Worm (Caenorhabditis elegans) whole organism, early embryonic: ENCODE results near the gene srh-291.
A peak's percentile ranks its signal among the peaks of the same experiment; 100 is the strongest.

ENCODE experiments used
- B0310.2 ChIP-seq: sonication (generic microtip); optimal IDR thresholded peaks from 2 replicates; lab custom pipeline; 2016; ENCODE audit warnings: mild to moderate bottlenecking, missing genetic modification characterization, missing compliant biosample characterization
- F13C5.2 ChIP-seq: sonication (generic microtip); optimal IDR thresholded peaks from 2 replicates; lab custom pipeline; 2017; ENCODE audit warnings: mild to moderate bottlenecking, missing genetic modification characterization, inconsistent platforms, missing compliant biosample characterization
- aly-1 ChIP-seq: sonication (generic microtip); optimal IDR thresholded peaks from 2 replicates; lab custom pipeline; 2016; ENCODE audit warnings: missing genetic modification characterization, missing compliant biosample characterization
- ama-1 ChIP-seq: fragments of 150-350 bp; optimal IDR thresholded peaks from 2 replicates; lab custom pipeline; 2014
- ceh-13 ChIP-seq: fragments of 200-800 bp; sonication (Bioruptor generic); optimal IDR thresholded peaks from 2 replicates; lab custom pipeline; 2018; ENCODE audit warnings: mild to moderate bottlenecking, missing genetic modification characterization, missing compliant biosample characterization
- ceh-36 ChIP-seq: sonication (generic microtip); optimal IDR thresholded peaks from 2 replicates; lab custom pipeline; 2016; ENCODE audit warnings: missing genetic modification characterization, inconsistent platforms, missing compliant biosample characterization
- ets-7 ChIP-seq: sonication (generic microtip); optimal IDR thresholded peaks from 2 replicates; lab custom pipeline; 2016; ENCODE audit warnings: missing genotype, missing genetic modification characterization, missing compliant biosample characterization
- flt-1 ChIP-seq: fragments of 200-800 bp; sonication (Bioruptor generic); IDR thresholded peaks from 2 replicates; pipeline ENCODE4 v1.3.6; 2022; ENCODE audit warnings: missing genetic modification characterization, missing compliant biosample characterization
- hmbx-1 ChIP-seq: sonication (generic microtip); optimal IDR thresholded peaks from 2 replicates; lab custom pipeline; 2016; ENCODE audit warnings: mild to moderate bottlenecking, missing genetic modification characterization, missing compliant biosample characterization
- hmg-4 ChIP-seq: fragments of 200-800 bp; sonication (Bioruptor generic); optimal IDR thresholded peaks from 2 replicates; lab custom pipeline; 2018; ENCODE audit warnings: mild to moderate bottlenecking, missing genetic modification characterization, missing compliant biosample characterization
- hnd-1 ChIP-seq: sonication (generic microtip); optimal IDR thresholded peaks from 2 replicates; lab custom pipeline; 2016; ENCODE audit warnings: missing genetic modification characterization, missing compliant biosample characterization
- pes-1 ChIP-seq: fragments of 200-800 bp; sonication (Bioruptor generic); IDR thresholded peaks from 2 replicates; pipeline ENCODE4 v1.3.6; 2022; ENCODE audit warnings: missing genetic modification reagents, missing genetic modification characterization, missing compliant biosample characterization
- scrt-1 ChIP-seq: fragments of 200-800 bp; sonication (Bioruptor generic); IDR thresholded peaks from 2 replicates; pipeline ENCODE4 v1.3.6; 2022; ENCODE audit warnings: missing genetic modification characterization, missing compliant biosample characterization
- sea-1 ChIP-seq: fragments of 200-800 bp; sonication (Bioruptor generic); conservative IDR thresholded peaks from 2 replicates; pipeline ENCODE4 v1.3.6; 2022; ENCODE audit warnings: missing genetic modification characterization, missing compliant biosample characterization
- tbx-11 ChIP-seq: fragments of 200-800 bp; sonication (Bioruptor generic); IDR thresholded peaks from 2 replicates; pipeline ENCODE4 v1.3.6; 2022; ENCODE audit warnings: missing genetic modification characterization, missing compliant biosample characterization
- tbx-37 ChIP-seq: fragments of 200-800 bp; sonication (Bioruptor generic); conservative IDR thresholded peaks from 2 replicates; pipeline ENCODE4 v1.3.6; 2022; ENCODE audit warnings: missing genetic modification reagents, missing genetic modification characterization, missing compliant biosample characterization
- tra-4 ChIP-seq: sonication (generic microtip); optimal IDR thresholded peaks from 2 replicates; lab custom pipeline; 2017; ENCODE audit warnings: missing genetic modification characterization, missing compliant biosample characterization

The srh-291 gene

ce11 chrV:17828310-17828709, 22.9 kb downstream of the srh-291 start, which contains the start of gene srh-304:
Gene srh-304, plus strand, starts transcription at chrV:17828610.
- TF ChIP-seq tbx-37 (no peak), sea-1 (GFP tag; lab: Robert Waterston, UW) (no peak), ama-1 (lab: Kevin White, UChicago) (no peak), ceh-36 (tag; lab: Kevin White, UChicago) (no peak), aly-1 (tag; lab: Kevin White, UChicago) (no peak), pes-1 (no peak), tbx-11 (GFP tag; lab: Robert Waterston, UW) (no peak), hmbx-1 (no peak), scrt-1 (GFP tag; lab: Robert Waterston, UW) (no peak), F13C5.2 (tag; lab: Kevin White, UChicago) (no peak), flt-1 (GFP tag; lab: Robert Waterston, UW) (no peak)

DNA sequence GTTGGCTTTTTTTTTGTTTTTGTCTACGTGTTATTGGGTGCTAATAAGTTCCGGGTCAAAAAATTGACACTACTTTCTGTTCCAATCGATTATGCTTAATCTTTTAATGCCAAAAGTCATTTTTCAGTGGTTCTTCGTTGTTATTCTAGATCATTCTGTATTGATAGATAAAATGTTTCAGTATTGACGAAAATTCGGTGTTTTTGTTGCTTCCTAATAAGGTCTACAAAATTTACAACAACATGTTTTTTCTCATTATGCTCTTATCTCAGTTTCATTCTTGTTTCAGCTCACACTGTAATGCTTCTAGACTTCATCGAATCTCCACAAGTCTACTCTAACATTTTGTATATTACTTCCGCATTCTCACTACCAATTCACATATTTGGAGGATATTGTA, 25.9 kb downstream of the srh-291 start, which contains the start of gene srh-303:
TSS of gene srh-303 (plus strand) at position 301 of the 400 bp plus-strand sequence.
- no peak for TF ChIP-seq sea-1 (GFP tag; lab: Robert Waterston, UW)
- TF ChIP-seq tra-4 (tag; lab: Kevin White, UChicago): no peak
- TF ChIP-seq tbx-11 (GFP tag; lab: Robert Waterston, UW): no peak
- no peak for TF ChIP-seq ceh-36 (tag; lab: Kevin White, UChicago)
- TF ChIP-seq ets-7 (tag; lab: Kevin White, UChicago): no peak
- no peak for TF ChIP-seq F13C5.2 (tag; lab: Kevin White, UChicago)
- TF ChIP-seq scrt-1 (GFP tag; lab: Robert Waterston, UW): no peak
- TF ChIP-seq hmg-4 (GFP tag; lab: Kevin White, UChicago): no peak
- TF ChIP-seq ama-1 (lab: Kevin White, UChicago): no peak
- TF ChIP-seq ceh-13 (GFP tag; lab: Kevin White, UChicago): no peak
- TF ChIP-seq flt-1 (GFP tag; lab: Robert Waterston, UW): no peak
- TF ChIP-seq aly-1 (tag; lab: Kevin White, UChicago): no peak
- TF ChIP-seq hnd-1 (tag; lab: Kevin White, UChicago): no peak
- no peak for TF ChIP-seq tbx-37
- TF ChIP-seq B0310.2: no peak
- TF ChIP-seq pes-1: no peak
- no peak for TF ChIP-seq hmbx-1

- TF ChIP-seq ceh-36 (tag; lab: Kevin White, UChicago): no peak
- no peak for TF ChIP-seq ama-1 (lab: Kevin White, UChicago)
- TF ChIP-seq flt-1 (GFP tag; lab: Robert Waterston, UW): no peak
- TF ChIP-seq ceh-13 (GFP tag; lab: Kevin White, UChicago): no peak
- TF ChIP-seq pes-1: no peak
- TF ChIP-seq B0310.2: no peak
- TF ChIP-seq F13C5.2 (tag; lab: Kevin White, UChicago): no peak
- no peak for TF ChIP-seq tbx-11 (GFP tag; lab: Robert Waterston, UW)
- TF ChIP-seq sea-1 (GFP tag; lab: Robert Waterston, UW): no peak
- TF ChIP-seq ets-7 (tag; lab: Kevin White, UChicago): no peak
- no peak for TF ChIP-seq scrt-1 (GFP tag; lab: Robert Waterston, UW)
- no peak for TF ChIP-seq tra-4 (tag; lab: Kevin White, UChicago)
- no peak for TF ChIP-seq hmbx-1
- TF ChIP-seq hnd-1 (tag; lab: Kevin White, UChicago): no peak
- TF ChIP-seq tbx-37: no peak
- TF ChIP-seq hmg-4 (GFP tag; lab: Kevin White, UChicago): no peak
- TF ChIP-seq aly-1 (tag; lab: Kevin White, UChicago): no peak
Measured at ce11 chrV:17844106-17844505, 38.7 kb downstream of the srh-291 start, which contains the start of gene srh-286. Gene srh-286, minus strand, starts transcription at chrV:17844206.

ce11 chrV:17845370-17845967, 40.0 kb downstream of the srh-291 start:
- TF ChIP-seq ceh-36 (tag; lab: Kevin White, UChicago): no peak
- TF ChIP-seq sea-1 (GFP tag; lab: Robert Waterston, UW): no peak
- TF ChIP-seq ets-7 (tag; lab: Kevin White, UChicago): no peak
- no peak for TF ChIP-seq tbx-37
- no peak for TF ChIP-seq flt-1 (GFP tag; lab: Robert Waterston, UW)

- TF ChIP-seq B0310.2 (no peak), F13C5.2 (tag; lab: Kevin White, UChicago) (no peak), hnd-1 (tag; lab: Kevin White, UChicago) (no peak), hmg-4 (GFP tag; lab: Kevin White, UChicago) (no peak), sea-1 (GFP tag; lab: Robert Waterston, UW) (no peak), flt-1 (GFP tag; lab: Robert Waterston, UW) (no peak)
Measured at ce11 chrV:17855889-17856288, 50.5 kb downstream of the srh-291 start, which contains the start of gene tcc-1. Gene tcc-1, minus strand, starts transcription at chrV:17855989.

DNA sequence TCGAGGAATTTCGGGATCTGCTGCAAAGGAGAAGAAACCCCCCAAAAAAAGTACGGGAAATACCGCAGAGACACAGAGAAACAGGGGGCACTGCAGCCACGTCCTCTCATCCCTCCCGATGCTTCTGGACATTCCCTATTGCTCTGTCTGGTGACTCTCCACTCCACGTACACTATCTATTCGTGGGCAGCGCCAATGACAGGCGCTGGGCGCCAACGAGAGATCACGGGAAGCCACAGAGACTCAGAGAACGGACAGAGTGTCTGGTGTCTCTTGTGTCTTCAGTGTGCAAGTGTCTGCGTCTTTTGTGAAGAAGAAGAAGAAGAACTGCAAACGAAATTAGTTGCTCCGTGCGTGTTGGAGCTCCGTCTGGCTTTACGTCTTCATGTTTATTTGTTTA, 52.5 kb downstream of the srh-291 start:
- TF ChIP-seq ceh-36 (tag; lab: Kevin White, UChicago) (no peak), hnd-1 (tag; lab: Kevin White, UChicago) (no peak), ama-1 (lab: Kevin White, UChicago) (no peak), B0310.2 (no peak), ceh-13 (GFP tag; lab: Kevin White, UChicago) (no peak), ets-7 (tag; lab: Kevin White, UChicago) (no peak), tra-4 (tag; lab: Kevin White, UChicago) (no peak), tbx-37 (peak; percentile 25; the same call in 1 of the 2 replicates)
